Worm (Caenorhabditis elegans) whole organism, dauer: ENCODE measurements around the gene C50E3.11.

Experiments used
- unc-62 ChIP-seq: sonication (generic microtip); optimal IDR thresholded peaks from 2 replicates; lab custom pipeline; 2017; ENCODE audit warnings: missing biosample characterization, missing genetic modification reagents, missing genetic modification characterization

Gene C50E3.11

ce11 chrV:7558693-7559092, 44.6 kb downstream of the C50E3.11 start, which contains the start of gene ets-7:
Gene ets-7, minus strand, starts transcription at chrV:7558793.
- no peak for TF ChIP-seq unc-62 (GFP tag; lab: Kevin White, UChicago)

ce11 chrV:7555875-7556274, 47.4 kb downstream of the C50E3.11 start:
- no peak for TF ChIP-seq unc-62 (GFP tag; lab: Kevin White, UChicago)

- no peak for TF ChIP-seq unc-62 (GFP tag; lab: Kevin White, UChicago)
These were observed 49.4 kb downstream of the C50E3.11 start, which contains the start of gene ttr-10 for ce11 chrV:7553873-7554362. Gene ttr-10, minus strand, starts transcription at chrV:7553923.
